Fruit fly (Drosophila melanogaster) whole organism, pupa: ENCODE results near the gene pbl.

Experiments
- CG34367 ChIP-seq: fragments of 200-800 bp; sonication (Bioruptor generic); optimal IDR thresholded peaks from 2 replicates; lab custom pipeline; 2018; ENCODE audit warnings: missing biosample characterization, mild to moderate bottlenecking, missing genetic modification characterization
- CG4496 ChIP-seq: fragments of 200-800 bp; sonication (Bioruptor generic); IDR thresholded peaks from 3 replicates; pipeline ENCODE4 v1.3.6; 2022; ENCODE audit warnings: missing biosample characterization, missing genetic modification characterization
- EcR ChIP-seq: fragments of 200-800 bp; sonication (Bioruptor generic); optimal IDR thresholded peaks from 3 replicates; lab custom pipeline; 2019; ENCODE audit warnings: missing biosample characterization, missing genetic modification characterization, mild to moderate bottlenecking, moderate library complexity, missing genetic modification reagents
- rn ChIP-seq: fragments of 200-800 bp; sonication (Bioruptor generic); IDR thresholded peaks from 2 replicates; pipeline ENCODE4 v1.3.6; 2022; ENCODE audit warnings: missing biosample characterization, missing genetic modification characterization

- TF ChIP-seq rn (no peak), EcR (no peak), CG4496 (GFP tag; lab: Robert Waterston, UW) (no peak), CG34367 (tag; lab: Kevin White, UChicago) (no peak)
Measured at dm6 chr3L:7865747-7866387, 45.9 kb downstream of the pbl start.
